Worm (Caenorhabditis elegans) whole organism, L4/young adult: ENCODE data around the gene glna-2.

Experiments
- W03F9.2 ChIP-seq: fragments of 150-350 bp; optimal IDR thresholded peaks from 2 replicates; lab custom pipeline; 2014; ENCODE audit warnings: missing biosample characterization, missing genetic modification characterization
- him-1 ChIP-seq: sonication (generic microtip); optimal IDR thresholded peaks from 2 replicates; lab custom pipeline; 2016; ENCODE audit warnings: missing genotype, missing genetic modification reagents, missing genetic modification characterization, missing compliant biosample characterization

DNA sequence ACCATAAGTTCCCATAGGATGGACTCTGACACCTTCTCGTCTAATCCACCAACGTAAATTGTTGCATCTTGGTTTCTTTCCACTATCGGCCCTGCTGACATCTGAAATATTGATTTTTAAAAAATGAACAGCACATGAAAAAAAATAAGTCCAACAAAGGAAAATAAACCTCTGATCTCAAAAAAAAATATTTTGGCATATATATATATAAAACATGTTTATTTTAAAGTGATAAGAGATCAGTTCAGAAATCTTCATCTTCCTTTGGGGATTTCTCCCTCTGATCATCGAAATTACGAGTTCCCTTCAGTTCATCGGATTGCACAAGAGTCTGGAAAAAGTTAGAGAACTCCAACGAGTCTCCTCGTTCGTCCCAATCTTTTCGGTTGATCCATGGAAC is 27.2 kb downstream of the glna-2 start, which contains the start of gene sap-49:
- TF ChIP-seq him-1 (tag; lab: Kevin White, UChicago) (no peak), W03F9.2 (no peak)
